Fruit fly (Drosophila melanogaster) whole organism, embryonic: ENCODE measurements around the gene CG15014.

ENCODE experiments used
- Blimp-1 ChIP-seq: fragments of 200-800 bp; sonication (Bioruptor generic); optimal IDR thresholded peaks from 3 replicates; lab custom pipeline; 2018; ENCODE audit warnings: missing biosample characterization, missing genetic modification characterization, mild to moderate bottlenecking, moderate library complexity, missing genetic modification reagents
- C15 ChIP-seq: fragments of 200-800 bp; sonication (Bioruptor generic); IDR thresholded peaks from 3 replicates; pipeline ENCODE4 v1.3.6; 2022; ENCODE audit warnings: missing biosample characterization, missing genetic modification characterization
- CG10267 ChIP-seq: fragments of 200-800 bp; sonication (Bioruptor generic); optimal IDR thresholded peaks from 2 replicates; lab custom pipeline; 2018; ENCODE audit warnings: missing biosample characterization, mild to moderate bottlenecking, missing genetic modification characterization, moderate library complexity
- CG11093 ChIP-seq: fragments of 200-800 bp; sonication (Bioruptor generic); IDR thresholded peaks from 3 replicates; pipeline ENCODE4 v1.3.6; 2022; ENCODE audit warnings: missing biosample characterization, missing genetic modification characterization
- CG11456 ChIP-seq: fragments of 200-800 bp; sonication (Bioruptor generic); IDR thresholded peaks from 3 replicates; pipeline ENCODE4 v1.3.6; 2022; ENCODE audit warnings: missing biosample characterization, missing genetic modification characterization
- CG11695 ChIP-seq: fragments of 200-800 bp; sonication (Bioruptor generic); IDR thresholded peaks from 3 replicates; pipeline ENCODE4 v1.3.6; 2022; ENCODE audit warnings: missing biosample characterization, missing genetic modification characterization
- CG11723 ChIP-seq: fragments of 200-800 bp; sonication (Bioruptor generic); optimal IDR thresholded peaks from 2 replicates; lab custom pipeline; 2017; ENCODE audit warnings: missing biosample characterization, mild to moderate bottlenecking, missing genetic modification characterization
- CG13894 ChIP-seq: fragments of 200-800 bp; sonication (Bioruptor generic); optimal IDR thresholded peaks from 3 replicates; lab custom pipeline; 2018; ENCODE audit warnings: missing biosample characterization, mild to moderate bottlenecking, missing genetic modification characterization, moderate library complexity
- CG14014 ChIP-seq: fragments of 200-800 bp; sonication (Bioruptor generic); IDR thresholded peaks from 2 replicates; pipeline ENCODE4 v1.3.6; 2022; ENCODE audit warnings: missing biosample characterization, missing genetic modification characterization
- CG1602 ChIP-seq: fragments of 200-800 bp; sonication (Bioruptor generic); optimal IDR thresholded peaks from 3 replicates; lab custom pipeline; 2016; ENCODE audit warnings: missing biosample characterization, missing genetic modification characterization
- CG16779 ChIP-seq: fragments of 200-800 bp; sonication (Bioruptor generic); IDR thresholded peaks from 2 replicates; pipeline ENCODE4 v1.3.6; 2022; ENCODE audit warnings: missing biosample characterization, missing genetic modification characterization
- CG16813 ChIP-seq: fragments of 200-800 bp; sonication (Bioruptor generic); IDR thresholded peaks from 3 replicates; pipeline ENCODE4 v1.3.6; 2022; ENCODE audit warnings: missing biosample characterization, missing genetic modification characterization; ENCODE audit not compliant: partially characterized antibody
- CG17829 ChIP-seq: fragments of 200-800 bp; optimal IDR thresholded peaks from 2 replicates; lab custom pipeline; 2019; ENCODE audit warnings: missing biosample characterization, mild to moderate bottlenecking, missing genetic modification characterization, moderate library complexity
- CG2712 ChIP-seq: fragments of 200-800 bp; optimal IDR thresholded peaks from 3 replicates; lab custom pipeline; 2019; ENCODE audit warnings: missing biosample characterization, mild to moderate bottlenecking, missing genetic modification characterization, moderate library complexity
- CG34224 ChIP-seq: fragments of 200-800 bp; sonication (Bioruptor generic); IDR thresholded peaks from 3 replicates; pipeline ENCODE4 v1.3.6; 2022; ENCODE audit warnings: missing biosample characterization, missing genetic modification characterization; ENCODE audit not compliant: partially characterized antibody
- CG34376 ChIP-seq: fragments of 200-800 bp; sonication (Bioruptor generic); optimal IDR thresholded peaks from 2 replicates; lab custom pipeline; 2018; ENCODE audit warnings: missing biosample characterization, mild to moderate bottlenecking, missing genetic modification characterization
- CG4360 ChIP-seq: fragments of 200-800 bp; sonication (Bioruptor generic); IDR thresholded peaks from 2 replicates; pipeline ENCODE4 v1.3.6; 2022; ENCODE audit warnings: missing biosample characterization, missing genetic modification characterization
- CG7357 ChIP-seq: fragments of 200-800 bp; sonication (Bioruptor generic); IDR thresholded peaks from 3 replicates; pipeline ENCODE4 v1.3.6; 2022; ENCODE audit warnings: missing biosample characterization, missing genetic modification characterization
- CG7556 ChIP-seq: fragments of 200-800 bp; sonication (Bioruptor generic); optimal IDR thresholded peaks from 2 replicates; lab custom pipeline; 2017; ENCODE audit warnings: missing biosample characterization, mild to moderate bottlenecking, missing genetic modification characterization
- CG7928 ChIP-seq: fragments of 200-800 bp; sonication (Bioruptor generic); optimal IDR thresholded peaks from 2 replicates; lab custom pipeline; 2017; ENCODE audit warnings: missing biosample characterization, mild to moderate bottlenecking, missing genetic modification characterization
- CG8281 ChIP-seq: fragments of 200-800 bp; sonication (Bioruptor generic); optimal IDR thresholded peaks from 2 replicates; lab custom pipeline; 2018; ENCODE audit warnings: missing biosample characterization, mild to moderate bottlenecking, missing genetic modification characterization, moderate library complexity
- CG8478 ChIP-seq: fragments of >200 bp; optimal IDR thresholded peaks from 2 replicates; lab custom pipeline; 2018
- CG8944 ChIP-seq: fragments of 200-800 bp; sonication (Bioruptor generic); optimal IDR thresholded peaks from 3 replicates; lab custom pipeline; 2016; ENCODE audit warnings: missing biosample characterization, missing genetic modification characterization
- Deaf1 ChIP-seq: fragments of 200-800 bp; optimal IDR thresholded peaks from 3 replicates; lab custom pipeline; 2019; ENCODE audit warnings: missing biosample characterization, mild to moderate bottlenecking, missing genetic modification characterization, moderate library complexity
- Dip2 ChIP-seq: fragments of 200-800 bp; sonication (Bioruptor generic); IDR thresholded peaks from 2 replicates; pipeline ENCODE4 v1.3.6; 2022; ENCODE audit warnings: missing biosample characterization, missing genetic modification characterization
- HLH54F ChIP-seq: fragments of 200-800 bp; sonication (Bioruptor generic); optimal IDR thresholded peaks from 3 replicates; lab custom pipeline; 2016; ENCODE audit warnings: missing biosample characterization, missing genetic modification characterization
- Max ChIP-seq: fragments of 200-800 bp; sonication (Bioruptor generic); optimal IDR thresholded peaks from 2 replicates; lab custom pipeline; 2016; ENCODE audit warnings: missing biosample characterization, mild to moderate bottlenecking, missing genetic modification characterization
- Med ChIP-seq: fragments of 200-800 bp; sonication (Bioruptor generic); peaks from one replicate; lab custom pipeline; 2016; ENCODE audit warnings: missing biosample characterization, missing genetic modification characterization, mild to moderate bottlenecking, inconsistent platforms, moderate library complexity
- Myb ChIP-seq: fragments of 200-800 bp; sonication (Bioruptor generic); optimal IDR thresholded peaks from 2 replicates; lab custom pipeline; 2016; ENCODE audit warnings: missing biosample characterization, missing genetic modification characterization
- NC2β ChIP-seq: fragments of 200-800 bp; sonication (Bioruptor generic); optimal IDR thresholded peaks from 2 replicates; lab custom pipeline; 2016; ENCODE audit warnings: missing biosample characterization, missing genetic modification characterization
- Opbp ChIP-seq: fragments of 200-800 bp; sonication (Bioruptor generic); IDR thresholded peaks from 3 replicates; pipeline ENCODE4 v1.3.6; 2022; ENCODE audit warnings: missing biosample characterization, missing genetic modification characterization; ENCODE audit not compliant: partially characterized antibody
- Scr ChIP-seq: fragments of 200-800 bp; sonication (Bioruptor generic); IDR thresholded peaks from 2 replicates; pipeline ENCODE4 v1.3.6; 2022; ENCODE audit warnings: missing biosample characterization, missing genetic modification characterization; ENCODE audit not compliant: partially characterized antibody
- Ssrp ChIP-seq: fragments of 200-800 bp; sonication (Bioruptor generic); optimal IDR thresholded peaks from 2 replicates; lab custom pipeline; 2018; ENCODE audit warnings: missing biosample characterization, mild to moderate bottlenecking, missing genetic modification characterization, moderate library complexity
- ac ChIP-seq: fragments of 200-800 bp; sonication (Bioruptor generic); optimal IDR thresholded peaks from 3 replicates; lab custom pipeline; 2017; ENCODE audit warnings: missing biosample characterization, mild to moderate bottlenecking, missing genetic modification characterization
- ase ChIP-seq: fragments of 200-800 bp; sonication (Bioruptor generic); IDR thresholded peaks from 3 replicates; pipeline ENCODE4 v1.3.6; 2022; ENCODE audit warnings: missing biosample characterization, missing genetic modification characterization
- bsh ChIP-seq, 2 experiments: fragments of 200-800 bp; sonication (Bioruptor generic); optimal IDR thresholded peaks; 2 replicates each; lab custom pipeline; 2017 to 2018; ENCODE audit warnings: mild to moderate bottlenecking in 2 of 2, missing biosample characterization in 2 of 2, missing genetic modification characterization in 2 of 2, moderate library complexity in 1 of 2
- chinmo ChIP-seq: fragments of 200-800 bp; sonication (Bioruptor generic); IDR thresholded peaks from 4 replicates; pipeline ENCODE4 v1.3.6; 2022; ENCODE audit warnings: missing biosample characterization, missing genetic modification characterization; ENCODE audit not compliant: partially characterized antibody
- chm ChIP-seq: fragments of 200-800 bp; sonication (Bioruptor generic); IDR thresholded peaks from 2 replicates; pipeline ENCODE4 v1.3.6; 2022; ENCODE audit warnings: missing biosample characterization, missing genetic modification characterization
- gfzf ChIP-seq: fragments of 200-800 bp; sonication (Bioruptor generic); optimal IDR thresholded peaks from 2 replicates; lab custom pipeline; 2016; ENCODE audit warnings: missing biosample characterization, mild to moderate bottlenecking, missing genetic modification characterization, moderate library complexity
- inv ChIP-seq: fragments of 200-800 bp; sonication (Bioruptor generic); IDR thresholded peaks from 2 replicates; pipeline ENCODE4 v1.3.6; 2022; ENCODE audit warnings: missing biosample characterization, missing genetic modification characterization; ENCODE audit not compliant: partially characterized antibody
- lilli ChIP-seq: fragments of 200-800 bp; sonication (Bioruptor generic); optimal IDR thresholded peaks from 3 replicates; lab custom pipeline; 2016; ENCODE audit warnings: missing biosample characterization, missing genetic modification characterization
- prd ChIP-seq, 3 experiments: fragments of >200 bp in 2 of 3; fragments of 200-800 bp in 1 of 3; sonication (Bioruptor generic) in 1 of 3; optimal IDR thresholded peaks in 2 of 3; IDR thresholded peaks in 1 of 3; 2 replicates in 2 of 3; 3 replicates in 1 of 3; pipeline versions ENCODE4 v1.3.6 to Lab custom; 2017 to 2022; ENCODE audit warnings: missing biosample characterization in 1 of 3, missing genetic modification characterization in 1 of 3
- psq ChIP-seq: fragments of 200-800 bp; sonication (Bioruptor generic); optimal IDR thresholded peaks from 2 replicates; lab custom pipeline; 2017; ENCODE audit warnings: missing biosample characterization, missing genetic modification characterization
- pzg ChIP-seq: fragments of 200-800 bp; sonication (Bioruptor generic); optimal IDR thresholded peaks from 3 replicates; lab custom pipeline; 2018; ENCODE audit warnings: missing biosample characterization, mild to moderate bottlenecking, missing genetic modification characterization, moderate library complexity
- slp2 ChIP-seq: fragments of 200-800 bp; sonication (Bioruptor generic); optimal IDR thresholded peaks from 2 replicates; lab custom pipeline; 2016; ENCODE audit warnings: missing biosample characterization, missing genetic modification characterization
- ssp ChIP-seq: fragments of 200-800 bp; sonication (Bioruptor generic); IDR thresholded peaks from 2 replicates; pipeline ENCODE4 v1.3.6; 2022; ENCODE audit warnings: missing biosample characterization, missing genetic modification characterization
- trem ChIP-seq: fragments of 200-800 bp; optimal IDR thresholded peaks from 3 replicates; lab custom pipeline; 2019; ENCODE audit warnings: missing biosample characterization, mild to moderate bottlenecking, missing genetic modification characterization, moderate library complexity
- unc-4 ChIP-seq: fragments of 200-800 bp; sonication (Bioruptor generic); IDR thresholded peaks from 2 replicates; pipeline ENCODE4 v1.3.6; 2022; ENCODE audit warnings: missing biosample characterization, missing genetic modification characterization; ENCODE audit not compliant: partially characterized antibody
- vvl ChIP-seq: fragments of 200-800 bp; sonication (Bioruptor generic); IDR thresholded peaks from 2 replicates; pipeline ENCODE4 v1.3.6; 2022; ENCODE audit warnings: missing biosample characterization, missing genetic modification characterization

Gene CG15014

dm6 chr3L:4292120-4292697 lies 29.9 kb downstream of the CG15014 start, which contains the start of the genes CG15012 and Fdx2 (continued):
- peak; percentile 98 for TF ChIP-seq CG7357
- peak; percentile 7 for TF ChIP-seq CG13894 (tag; lab: Kevin White, UChicago)
- peak; percentile 53; the same call in 1 of the 3 replicates for TF ChIP-seq CG34224 (GFP tag; lab: Robert Waterston, UW)
- no peak for TF ChIP-seq Ssrp (tag; lab: Kevin White, UChicago)
- peak; percentile 62 for TF ChIP-seq CG2712
- no peak for TF ChIP-seq Dip2 (GFP tag; lab: Robert Waterston, UW)
- peak; percentile 55 for TF ChIP-seq Myb (GFP tag; lab: Kevin White, UChicago)
- no peak for TF ChIP-seq C15 (GFP tag; lab: Robert Waterston, UW)
- peak; percentile 91 for TF ChIP-seq pzg (GFP tag; lab: Kevin White, UChicago)
- no peak for TF ChIP-seq CG8478 (lab: Kevin White, UChicago)
- TF ChIP-seq CG7928 (GFP tag; lab: Kevin White, UChicago), result peak; percentile 76
- TF ChIP-seq Med (GFP tag; lab: Kevin White, UChicago), result peak; percentile 88
- TF ChIP-seq CG11695 (GFP tag; lab: Robert Waterston, UW), result 0 out of 3 replicates have a peak, but pooled peaks have one; percentile 18
- no peak for TF ChIP-seq slp2 (GFP tag; lab: Kevin White, UChicago)
- no peak for TF ChIP-seq psq (GFP tag; lab: Kevin White, UChicago)
- TF ChIP-seq chinmo (GFP tag; lab: Robert Waterston, UW), result 0 out of 4 replicates have a peak, but pooled peaks have one; percentile 36
- no peak for TF ChIP-seq CG11723 (GFP tag; lab: Kevin White, UChicago)
- no peak for TF ChIP-seq CG1602
- peak; percentile 74 for TF ChIP-seq CG10267 (tag; lab: Kevin White, UChicago)
- no peak for TF ChIP-seq Max (GFP tag; lab: Kevin White, UChicago)
- TF ChIP-seq CG4360 (GFP tag; lab: Robert Waterston, UW), result peak; percentile 32; the same call in 1 of the 2 replicates
- no peak for TF ChIP-seq CG8281 (tag; lab: Kevin White, UChicago)
- no peak for TF ChIP-seq CG11093 (GFP tag; lab: Robert Waterston, UW)
- TF ChIP-seq CG14014 (GFP tag; lab: Robert Waterston, UW), result no peak
- peak in 1 of 2 experiments; percentile 1 for TF ChIP-seq bsh (GFP tag; optimal IDR thresholded peaks at IDR 0.05; lab: Kevin White, UChicago)
- TF ChIP-seq Scr, result peak; percentile 35; the same call in 1 of the 2 replicates
- peak; percentile 29; the same call in 1 of the 2 replicates for TF ChIP-seq unc-4 (GFP tag; lab: Robert Waterston, UW)
- no peak for TF ChIP-seq ase (GFP tag; lab: Robert Waterston, UW)
- TF ChIP-seq Deaf1 (tag; lab: Kevin White, UChicago), result peak; percentile 3
- TF ChIP-seq Opbp (GFP tag; lab: Robert Waterston, UW), result peak; percentile 36; the same call in 1 of the 3 replicates
- no peak for TF ChIP-seq inv
- no peak for TF ChIP-seq ac (GFP tag; lab: Kevin White, UChicago)
- peak; percentile 41 for TF ChIP-seq CG34376 (GFP tag; lab: Kevin White, UChicago)
- TF ChIP-seq CG16779 (GFP tag; lab: Robert Waterston, UW), result no peak
- peak; percentile 95 for TF ChIP-seq gfzf (GFP tag; lab: Kevin White, UChicago)
- peak; percentile 59 for TF ChIP-seq vvl (GFP tag; lab: Robert Waterston, UW)
- peak; percentile 31 for TF ChIP-seq lilli (GFP tag; lab: Kevin White, UChicago)
- peak; percentile 22 for TF ChIP-seq Blimp-1 (GFP tag; lab: Kevin White, UChicago)
- peak; percentile 23 for TF ChIP-seq NC2β (GFP tag; lab: Kevin White, UChicago)
- peak; percentile 22 for TF ChIP-seq HLH54F
- no peak for TF ChIP-seq prd (optimal IDR thresholded peaks at IDR 0.05; lab: Kevin White, UChicago)
- peak; percentile 27; the same call in 1 of the 3 replicates for TF ChIP-seq prd (GFP tag; IDR thresholded peaks at IDR 0.05; lab: Robert Waterston, UW)
- peak; percentile 92 for TF ChIP-seq ssp (GFP tag; lab: Robert Waterston, UW)
- TF ChIP-seq CG17829 (tag; lab: Kevin White, UChicago), result peak; percentile 64
- TF ChIP-seq CG16813 (GFP tag; lab: Robert Waterston, UW), result 0 out of 3 replicates have a peak, but pooled peaks have one; percentile 37
- peak; percentile 80 for TF ChIP-seq trem (tag; lab: Kevin White, UChicago)
- peak; percentile 34 for TF ChIP-seq CG8944 (GFP tag; lab: Kevin White, UChicago)
- no peak for TF ChIP-seq CG7556 (GFP tag; lab: Kevin White, UChicago)
- no peak for TF ChIP-seq chm (GFP tag; lab: Robert Waterston, UW)
- TF ChIP-seq CG11456 (GFP tag; lab: Robert Waterston, UW), result no peak
